Worm (Caenorhabditis elegans): ENCODE data around the gene C25F9.5.

C25F9.5 gene

DNA sequence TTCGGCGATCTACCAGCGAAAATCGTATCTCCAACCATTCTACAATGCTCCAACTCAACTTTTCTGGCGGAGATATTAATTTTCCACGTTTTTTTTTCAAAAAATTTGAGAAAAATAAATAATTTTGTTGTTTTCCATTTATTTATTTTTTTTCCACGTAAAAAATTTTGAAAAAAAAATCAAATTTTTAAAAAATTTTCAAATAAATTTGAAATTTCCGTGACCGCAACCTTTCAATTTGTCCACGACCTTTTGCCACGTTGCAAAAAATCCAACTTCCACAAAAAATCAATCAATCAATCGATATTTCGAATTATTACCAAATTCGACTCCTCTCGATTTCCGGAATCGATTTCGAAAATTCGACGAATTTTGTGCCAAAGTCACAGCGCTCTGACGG, 39.4 kb downstream of the C25F9.5 start, which contains the start of gene Y43F8A.2:
Gene Y43F8A.2 (plus strand): TSS at position 301 of the 400 bp plus-strand sequence.
- TF ChIP-seq unc-62 (GFP tag; optimal IDR thresholded peaks at IDR 0.05) = no peak

DNA sequence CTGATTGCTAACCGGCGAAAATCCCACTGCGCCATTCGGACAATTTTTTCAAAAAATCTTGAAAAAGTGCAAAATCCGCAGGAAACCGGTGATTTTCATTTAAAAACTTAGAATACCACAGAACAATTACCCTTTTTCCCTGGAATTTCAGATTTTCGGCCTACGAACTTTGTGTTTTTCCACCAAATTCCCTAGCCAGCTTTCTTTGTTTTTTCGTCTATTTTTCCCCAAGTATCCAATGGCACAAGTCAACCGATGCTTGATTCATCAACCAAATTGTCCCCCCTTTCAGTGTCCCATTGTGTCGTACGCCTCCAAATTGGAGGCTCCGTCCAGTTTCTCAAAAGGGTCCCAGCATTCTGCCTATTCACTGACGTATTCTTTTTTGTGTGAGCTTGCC, 40.5 kb downstream of the C25F9.5 start, which contains the start of gene Y43F8A.1:
Gene Y43F8A.1 (plus strand): TSS at position 301 of the 400 bp plus-strand sequence.
- no peak for TF ChIP-seq unc-62 (GFP tag; optimal IDR thresholded peaks at IDR 0.05)

DNA sequence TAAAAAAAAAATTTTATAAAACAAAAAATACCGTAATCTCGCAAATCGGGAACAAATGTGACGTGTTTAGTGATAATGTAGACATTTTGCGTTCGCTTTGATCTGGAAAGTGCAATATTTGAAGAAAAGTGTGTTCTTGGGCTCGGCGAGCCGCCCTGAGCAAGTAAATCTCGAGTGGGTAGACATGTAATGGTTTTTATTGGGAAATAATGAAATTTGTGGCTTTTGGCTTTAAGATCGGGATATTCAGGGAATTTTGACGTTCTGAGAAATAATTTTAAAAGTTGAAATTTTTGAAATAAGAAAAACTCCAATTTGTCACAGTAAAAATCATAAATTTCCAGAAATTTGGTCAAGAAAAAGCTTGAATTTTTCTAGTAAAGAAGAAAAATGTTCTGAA, 48.1 kb downstream of the C25F9.5 start, which contains the start of gene C14B4.2:
Gene C14B4.2 (minus strand): TSS at position 101 of the 400 bp plus-strand sequence.
- TF ChIP-seq unc-62 (GFP tag; optimal IDR thresholded peaks at IDR 0.05) = no peak

DNA sequence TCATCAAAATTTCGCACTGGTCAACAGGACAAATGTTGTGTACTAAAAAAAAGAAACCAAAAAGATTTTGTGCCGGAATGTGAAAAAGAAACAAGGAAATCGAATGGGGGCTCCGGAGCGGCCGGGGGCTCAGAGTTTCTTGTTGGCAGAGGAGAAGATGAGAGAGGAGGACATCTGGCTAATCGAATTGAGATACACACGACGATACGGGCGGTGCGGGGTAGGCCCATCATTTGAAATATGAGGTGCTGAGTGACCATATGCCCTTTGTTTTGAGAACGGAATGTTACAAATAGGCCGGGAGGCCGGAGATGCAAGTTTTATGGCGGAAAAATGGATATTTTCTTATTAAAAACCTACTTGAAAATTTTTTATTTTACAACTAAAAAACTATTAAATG, 52.6 kb downstream of the C25F9.5 start:
- no peak for TF ChIP-seq unc-62 (GFP tag; optimal IDR thresholded peaks at IDR 0.05)
